Worm (Caenorhabditis elegans): Measurements from ENCODE around the gene ire-1.

ce11 chrII:8162120-8162648, 37.5 kb upstream of the ire-1 start, which contains the start of the genes emb-27 and rrf-3:
- no peak for TF ChIP-seq T22C8.4 (GFP tag; IDR thresholded peaks at IDR 0.05)
- no peak for TF ChIP-seq ref-1 (GFP tag; conservative IDR thresholded peaks at IDR 0.05)
- TF ChIP-seq cog-1 (tag; optimal IDR thresholded peaks at IDR 0.05) = no peak
- no peak for TF ChIP-seq tab-1 (GFP tag; IDR thresholded peaks at IDR 0.05)
- no peak for TF ChIP-seq flt-1 (GFP tag; IDR thresholded peaks at IDR 0.05)
- no peak for TF ChIP-seq klf-2 (GFP tag; conservative IDR thresholded peaks at IDR 0.05)
- no peak for TF ChIP-seq ztf-29 (GFP tag; IDR thresholded peaks at IDR 0.05)
- no peak for TF ChIP-seq med-1 (GFP tag; optimal IDR thresholded peaks at IDR 0.05; ENCODE audit: insufficient read depth)

Data from whole organism, midembryonic.